Worm (Caenorhabditis elegans) whole organism, young adult: ENCODE measurements around the gene C40H5.2.

Experiments used
- B0336.3 ChIP-seq: fragments of 200-800 bp; sonication (Bioruptor generic); IDR thresholded peaks from 2 replicates; pipeline ENCODE4 v1.3.6; 2022; ENCODE audit warnings: missing genetic modification characterization, missing compliant biosample characterization
- F55B11.4 ChIP-seq: sonication (generic microtip); optimal IDR thresholded peaks from 2 replicates; lab custom pipeline; 2016; ENCODE audit warnings: missing compliant biosample characterization, missing genetic modification characterization, borderline replicate concordance; ENCODE audit not compliant: insufficient read depth
- ama-1 ChIP-seq, 3 experiments: fragments of 150-350 bp in 1 of 3; sonication (generic microtip) in 2 of 3; optimal IDR thresholded peaks; 2 replicates each; lab custom pipeline; 2014 to 2018; ENCODE audit warnings: missing biosample characterization in 2 of 3, missing genetic modification characterization in 2 of 3, missing genetic modification reagents in 2 of 3
- ceh-79 ChIP-seq: sonication (generic microtip); optimal IDR thresholded peaks from 2 replicates; lab custom pipeline; 2017; ENCODE audit warnings: mild to moderate bottlenecking, missing genetic modification characterization, missing compliant biosample characterization
- dox-1 ChIP-seq: fragments of 200-800 bp; sonication (Bioruptor generic); IDR thresholded peaks from 2 replicates; pipeline ENCODE4 v1.3.6; 2022; ENCODE audit warnings: missing genetic modification reagents, missing genetic modification characterization, missing compliant biosample characterization
- hlh-12 ChIP-seq: sonication (generic microtip); optimal IDR thresholded peaks from 2 replicates; lab custom pipeline; 2016; ENCODE audit warnings: missing genetic modification characterization, missing compliant biosample characterization
- hsf-1 ChIP-seq: fragments of 200-800 bp; sonication (Bioruptor generic); IDR thresholded peaks from 2 replicates; pipeline ENCODE4 v1.3.6; 2022; ENCODE audit warnings: missing genetic modification reagents, missing genetic modification characterization, missing compliant biosample characterization
- let-526 ChIP-seq: fragments of 200-800 bp; sonication (Bioruptor generic); IDR thresholded peaks from 2 replicates; pipeline ENCODE4 v1.3.6; 2022; ENCODE audit warnings: missing genetic modification reagents, missing genetic modification characterization, missing compliant biosample characterization
- nhr-80 ChIP-seq: sonication (generic microtip); optimal IDR thresholded peaks from 2 replicates; lab custom pipeline; 2016; ENCODE audit warnings: missing genetic modification characterization, missing compliant biosample characterization
- tlf-1 ChIP-seq: fragments of 200-800 bp; sonication (Bioruptor generic); optimal IDR thresholded peaks from 2 replicates; lab custom pipeline; 2018; ENCODE audit warnings: mild to moderate bottlenecking, missing genetic modification characterization, missing compliant biosample characterization
- unc-130 ChIP-seq: sonication (generic microtip); optimal IDR thresholded peaks from 2 replicates; lab custom pipeline; 2016; ENCODE audit warnings: missing genetic modification reagents, missing genetic modification characterization, missing compliant biosample characterization
- unc-62 ChIP-seq: fragments of 150-350 bp; optimal IDR thresholded peaks from 2 replicates; lab custom pipeline; 2014; ENCODE audit warnings: missing biosample characterization, missing genetic modification reagents, missing genetic modification characterization
- xnd-1 ChIP-seq: sonication (generic microtip); optimal IDR thresholded peaks from 2 replicates; lab custom pipeline; 2016; ENCODE audit warnings: missing genotype, missing genetic modification reagents, missing genetic modification characterization, missing compliant biosample characterization

DNA sequence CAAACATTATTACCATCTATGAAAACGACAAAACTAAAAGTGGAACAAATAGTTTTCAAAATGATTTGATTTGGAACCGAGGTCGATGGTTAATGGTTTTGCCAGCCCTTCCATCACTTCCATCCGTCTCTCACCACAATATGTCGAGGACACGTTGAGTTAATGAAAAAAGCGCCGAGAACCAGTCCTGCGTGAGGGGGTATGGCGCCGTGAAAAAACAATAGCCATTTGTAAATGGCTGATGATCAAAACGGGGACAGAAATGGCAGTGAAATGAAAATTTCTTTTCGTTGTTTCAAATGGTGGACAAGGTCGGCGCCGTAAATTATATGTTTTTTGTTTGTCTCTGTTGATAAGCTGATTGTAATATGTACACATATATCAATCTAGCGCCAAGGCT is 25.8 kb upstream of the C40H5.2 start:
- no peak for TF ChIP-seq tlf-1 (GFP tag; lab: Kevin White, UChicago)
- TF ChIP-seq ama-1 (optimal IDR thresholded peaks at IDR 0.05; lab: Kevin White, UChicago) = no peak
- TF ChIP-seq ama-1 (GFP tag; optimal IDR thresholded peaks at IDR 0.05; lab: Kevin White, UChicago) = no peak
- no peak for TF ChIP-seq unc-62 (GFP tag; lab: Kevin White, UChicago)
- TF ChIP-seq hsf-1 (GFP tag; lab: Robert Waterston, UW) = no peak
- no peak for TF ChIP-seq unc-130 (GFP tag; lab: Kevin White, UChicago)
- TF ChIP-seq nhr-80 = peak; percentile 5
- no peak for TF ChIP-seq dox-1
- no peak for TF ChIP-seq ceh-79 (tag; lab: Kevin White, UChicago)
- no peak for TF ChIP-seq hlh-12
- TF ChIP-seq let-526 (GFP tag; lab: Robert Waterston, UW) = no peak
- TF ChIP-seq xnd-1 (tag; lab: Kevin White, UChicago) = no peak
- TF ChIP-seq B0336.3 (GFP tag; lab: Robert Waterston, UW) = no peak
- TF ChIP-seq F55B11.4 (tag; lab: Kevin White, UChicago) = no peak
